Worm (Caenorhabditis elegans) whole organism, L1 larva: ENCODE results near the gene F07C3.3.

ENCODE experiments used
- ama-1 ChIP-seq: fragments of 150-350 bp; optimal IDR thresholded peaks from 2 replicates; lab custom pipeline; 2014
- ceh-82 ChIP-seq, 3 experiments: fragments of 150-350 bp in 1 of 3; sonication (generic microtip) in 2 of 3; optimal IDR thresholded peaks; 2 replicates each; lab custom pipeline; 2014 to 2017; ENCODE audit warnings: missing biosample characterization in 3 of 3, missing genetic modification characterization in 3 of 3
- egl-27 ChIP-seq, 2 experiments: fragments of 150-350 bp in 1 of 2; sonication (generic microtip); optimal IDR thresholded peaks; 3 replicates each; lab custom pipeline; 2017 to 2018; ENCODE audit warnings: missing biosample characterization in 2 of 2, missing genetic modification characterization in 2 of 2, missing genetic modification reagents in 2 of 2
- zag-1 ChIP-seq: fragments of 150-350 bp; optimal IDR thresholded peaks from 2 replicates; lab custom pipeline; 2014; ENCODE audit warnings: missing biosample characterization, missing genetic modification characterization

ce11 chrV:9266399-9266798, 34.2 kb upstream of the F07C3.3 start, which contains the start of gene slc-17.7:
- no peak for TF ChIP-seq ama-1 (lab: Kevin White, UChicago)
- no peak for TF ChIP-seq zag-1 (tag; lab: Kevin White, UChicago)
- TF ChIP-seq ceh-82 (tag; optimal IDR thresholded peaks at IDR 0.05; lab: Kevin White, UChicago): no peak
- TF ChIP-seq egl-27 (tag; optimal IDR thresholded peaks at IDR 0.05; lab: Kevin White, UChicago): no peak
